Worm (Caenorhabditis elegans): ENCODE data around the gene hpo-29.
A peak's percentile ranks its signal among the peaks of the same experiment; 100 is the strongest.

The hpo-29 gene

ce11 chrIII:298456-298855, 62.8 kb downstream of the hpo-29 start, which contains the start of gene ads-1:
Gene ads-1 (minus strand): TSS chrIII:298556.
- TF ChIP-seq sdc-2 (tag; optimal IDR thresholded peaks at IDR 0.05), result no peak
- no peak for TF ChIP-seq ets-4 (tag; optimal IDR thresholded peaks at IDR 0.05)
- TF ChIP-seq ceh-22 (tag; optimal IDR thresholded peaks at IDR 0.05), result no peak
- no peak for TF ChIP-seq madf-2 (tag; optimal IDR thresholded peaks at IDR 0.05)
- TF ChIP-seq elt-4 (tag; optimal IDR thresholded peaks at IDR 0.05), result no peak
- TF ChIP-seq hlh-15 (tag; optimal IDR thresholded peaks at IDR 0.05), result no peak
- TF ChIP-seq lim-6 (tag; optimal IDR thresholded peaks at IDR 0.05), result no peak
- no peak for TF ChIP-seq pag-3 (tag; optimal IDR thresholded peaks at IDR 0.05; ENCODE audit: borderline replicate concordance)
- no peak for TF ChIP-seq unc-42 (tag; optimal IDR thresholded peaks at IDR 0.05)
- no peak for TF ChIP-seq ref-2 (tag; optimal IDR thresholded peaks at IDR 0.05)
- TF ChIP-seq che-1 (tag; optimal IDR thresholded peaks at IDR 0.05), result no peak

- TF ChIP-seq elt-2 (tag; optimal IDR thresholded peaks at IDR 0.05), result peak; percentile 61
- TF ChIP-seq nfya-1 (tag; optimal IDR thresholded peaks at IDR 0.05), result no peak
These were observed 63.6 kb downstream of the hpo-29 start for ce11 chrIII:299220-299619.
